Fruit fly (Drosophila melanogaster) whole organism, embryonic: ENCODE results near the gene PIG-C.

Source experiments
- Ada2b ChIP-seq: fragments of 200-800 bp; sonication (Bioruptor generic); IDR thresholded peaks from 2 replicates; pipeline ENCODE4 v1.3.6; 2022; ENCODE audit warnings: missing biosample characterization, missing genetic modification characterization
- CG12769 ChIP-seq: fragments of 200-800 bp; sonication (Bioruptor generic); optimal IDR thresholded peaks from 2 replicates; lab custom pipeline; 2019; ENCODE audit warnings: missing biosample characterization, mild to moderate bottlenecking, missing genetic modification characterization, moderate library complexity
- CG14860 ChIP-seq: fragments of 200-800 bp; sonication (Bioruptor generic); IDR thresholded peaks from 3 replicates; pipeline ENCODE4 v1.3.6; 2022; ENCODE audit warnings: missing biosample characterization, missing genetic modification characterization; ENCODE audit not compliant: partially characterized antibody
- CG1603 ChIP-seq: fragments of 200-800 bp; sonication (Bioruptor generic); optimal IDR thresholded peaks from 2 replicates; lab custom pipeline; 2019; ENCODE audit warnings: missing biosample characterization, mild to moderate bottlenecking, missing genetic modification characterization, moderate library complexity
- CG16813 ChIP-seq: fragments of 200-800 bp; sonication (Bioruptor generic); IDR thresholded peaks from 3 replicates; pipeline ENCODE4 v1.3.6; 2022; ENCODE audit warnings: missing biosample characterization, missing genetic modification characterization; ENCODE audit not compliant: partially characterized antibody
- CG2116 ChIP-seq: fragments of 200-800 bp; sonication (Bioruptor generic); optimal IDR thresholded peaks from 3 replicates; lab custom pipeline; 2018; ENCODE audit warnings: missing biosample characterization, mild to moderate bottlenecking, missing genetic modification characterization
- CG2129 ChIP-seq: fragments of 200-800 bp; sonication (Bioruptor generic); IDR thresholded peaks from 2 replicates; pipeline ENCODE4 v1.3.6; 2022; ENCODE audit warnings: missing biosample characterization, missing genetic modification characterization; ENCODE audit not compliant: partially characterized antibody
- CG34224 ChIP-seq: fragments of 200-800 bp; sonication (Bioruptor generic); IDR thresholded peaks from 3 replicates; pipeline ENCODE4 v1.3.6; 2022; ENCODE audit warnings: missing biosample characterization, missing genetic modification characterization; ENCODE audit not compliant: partially characterized antibody
- CG34376 ChIP-seq: fragments of 200-800 bp; sonication (Bioruptor generic); optimal IDR thresholded peaks from 2 replicates; lab custom pipeline; 2018; ENCODE audit warnings: missing biosample characterization, mild to moderate bottlenecking, missing genetic modification characterization
- CG4424 ChIP-seq: fragments of 200-800 bp; sonication (Bioruptor generic); optimal IDR thresholded peaks from 3 replicates; lab custom pipeline; 2016; ENCODE audit warnings: missing biosample characterization, missing genetic modification characterization
- CG7786 ChIP-seq: fragments of 200-800 bp; sonication (Bioruptor generic); optimal IDR thresholded peaks from 2 replicates; lab custom pipeline; 2016; ENCODE audit warnings: missing biosample characterization, missing genetic modification characterization
- CG8089 ChIP-seq: fragments of 200-800 bp; sonication (Bioruptor generic); optimal IDR thresholded peaks from 3 replicates; lab custom pipeline; 2016; ENCODE audit warnings: missing biosample characterization, missing genetic modification characterization
- D19A ChIP-seq: fragments of 200-800 bp; optimal IDR thresholded peaks from 3 replicates; lab custom pipeline; 2019; ENCODE audit warnings: missing biosample characterization, mild to moderate bottlenecking, missing genetic modification characterization, moderate library complexity
- Dll ChIP-seq: fragments of 200-800 bp; sonication (Bioruptor generic); IDR thresholded peaks from 4 replicates; pipeline ENCODE4 v1.3.6; 2022; ENCODE audit warnings: missing biosample characterization, missing genetic modification characterization; ENCODE audit not compliant: partially characterized antibody
- Dref ChIP-seq: fragments of 200-800 bp; sonication (Bioruptor generic); IDR thresholded peaks from 2 replicates; pipeline ENCODE4 v1.3.6; 2022; ENCODE audit warnings: missing biosample characterization, missing genetic modification characterization
- Fer3 ChIP-seq: fragments of 200-800 bp; sonication (Bioruptor generic); optimal IDR thresholded peaks from 2 replicates; lab custom pipeline; 2018; ENCODE audit warnings: missing biosample characterization, mild to moderate bottlenecking, missing genetic modification characterization, moderate library complexity
- Mad ChIP-seq: fragments of 200-800 bp; sonication (Bioruptor generic); optimal IDR thresholded peaks from 2 replicates; lab custom pipeline; 2016; ENCODE audit warnings: missing biosample characterization, missing genetic modification characterization
- Meics ChIP-seq: fragments of 200-800 bp; sonication (Bioruptor generic); optimal IDR thresholded peaks from 2 replicates; lab custom pipeline; 2017; ENCODE audit warnings: missing biosample characterization, mild to moderate bottlenecking, missing genetic modification characterization
- Scr ChIP-seq: fragments of 200-800 bp; sonication (Bioruptor generic); IDR thresholded peaks from 2 replicates; pipeline ENCODE4 v1.3.6; 2022; ENCODE audit warnings: missing biosample characterization, missing genetic modification characterization; ENCODE audit not compliant: partially characterized antibody
- Sox100B ChIP-seq: fragments of 200-800 bp; sonication (Bioruptor generic); optimal IDR thresholded peaks from 3 replicates; lab custom pipeline; 2018; ENCODE audit warnings: missing biosample characterization, mild to moderate bottlenecking, missing genetic modification characterization
- ara ChIP-seq: fragments of 200-800 bp; sonication (Bioruptor generic); IDR thresholded peaks from 2 replicates; pipeline ENCODE4 v1.3.6; 2022; ENCODE audit warnings: missing biosample characterization, missing genetic modification characterization
- bbx ChIP-seq: fragments of 200-800 bp; sonication (Bioruptor generic); IDR thresholded peaks from 2 replicates; pipeline ENCODE4 v1.3.6; 2022; ENCODE audit warnings: missing biosample characterization, missing genetic modification characterization; ENCODE audit not compliant: partially characterized antibody
- btn ChIP-seq: fragments of 200-800 bp; sonication (Bioruptor generic); optimal IDR thresholded peaks from 2 replicates; lab custom pipeline; 2016; ENCODE audit warnings: missing biosample characterization, missing genetic modification characterization
- cg ChIP-seq: fragments of 200-800 bp; sonication (Bioruptor generic); optimal IDR thresholded peaks from 3 replicates; lab custom pipeline; 2019; ENCODE audit warnings: missing biosample characterization, mild to moderate bottlenecking, missing genetic modification characterization, moderate library complexity
- chinmo ChIP-seq: fragments of 200-800 bp; sonication (Bioruptor generic); IDR thresholded peaks from 4 replicates; pipeline ENCODE4 v1.3.6; 2022; ENCODE audit warnings: missing biosample characterization, missing genetic modification characterization; ENCODE audit not compliant: partially characterized antibody
- croc ChIP-seq: fragments of 200-800 bp; sonication (Bioruptor generic); conservative IDR thresholded peaks from 3 replicates; pipeline ENCODE4 v1.3.6; 2022; ENCODE audit warnings: missing biosample characterization, missing genetic modification characterization
- crol ChIP-seq: fragments of 200-800 bp; sonication (Bioruptor generic); IDR thresholded peaks from 2 replicates; pipeline ENCODE4 v1.3.6; 2022; ENCODE audit warnings: missing biosample characterization, missing genetic modification characterization
- disco-r ChIP-seq: fragments of 200-800 bp; sonication (Bioruptor generic); optimal IDR thresholded peaks from 2 replicates; lab custom pipeline; 2016; ENCODE audit warnings: missing biosample characterization, missing genetic modification characterization
- dmrt11E ChIP-seq: fragments of 200-800 bp; sonication (Bioruptor generic); optimal IDR thresholded peaks from 3 replicates; lab custom pipeline; 2018; ENCODE audit warnings: missing biosample characterization, mild to moderate bottlenecking, missing genetic modification characterization, moderate library complexity
- gfzf ChIP-seq: fragments of 200-800 bp; sonication (Bioruptor generic); optimal IDR thresholded peaks from 2 replicates; lab custom pipeline; 2016; ENCODE audit warnings: missing biosample characterization, mild to moderate bottlenecking, missing genetic modification characterization, moderate library complexity
- hb ChIP-seq: fragments of 200-800 bp; sonication (Bioruptor generic); IDR thresholded peaks from 3 replicates; pipeline ENCODE4 v1.3.6; 2022; ENCODE audit warnings: missing biosample characterization, missing genetic modification characterization; ENCODE audit not compliant: partially characterized antibody
- hbn ChIP-seq: fragments of 200-800 bp; sonication (Bioruptor generic); IDR thresholded peaks from 2 replicates; pipeline ENCODE4 v1.3.6; 2022; ENCODE audit warnings: missing biosample characterization, missing genetic modification characterization; ENCODE audit not compliant: partially characterized antibody
- inv ChIP-seq: fragments of 200-800 bp; sonication (Bioruptor generic); IDR thresholded peaks from 2 replicates; pipeline ENCODE4 v1.3.6; 2022; ENCODE audit warnings: missing biosample characterization, missing genetic modification characterization; ENCODE audit not compliant: partially characterized antibody
- knrl ChIP-seq: fragments of 200-800 bp; sonication (Bioruptor generic); IDR thresholded peaks from 3 replicates; pipeline ENCODE4 v1.3.6; 2022; ENCODE audit warnings: missing biosample characterization, missing genetic modification characterization; ENCODE audit not compliant: partially characterized antibody
- lov ChIP-seq, 2 experiments: fragments of 200-800 bp in 1 of 2; fragments of >200 bp in 1 of 2; sonication (Bioruptor generic) in 1 of 2; IDR thresholded peaks in 1 of 2; optimal IDR thresholded peaks in 1 of 2; 2 replicates in 1 of 2; 3 replicates in 1 of 2; pipeline versions ENCODE4 v1.3.6 to Lab custom; 2017 to 2022; ENCODE audit warnings: missing biosample characterization in 1 of 2, missing genetic modification characterization in 1 of 2
- mirr ChIP-seq: fragments of 200-800 bp; sonication (Bioruptor generic); optimal IDR thresholded peaks from 3 replicates; lab custom pipeline; 2018; ENCODE audit warnings: missing biosample characterization, mild to moderate bottlenecking, missing genetic modification characterization
- nerfin-1 ChIP-seq: fragments of 200-800 bp; sonication (Bioruptor generic); optimal IDR thresholded peaks from 3 replicates; lab custom pipeline; 2019; ENCODE audit warnings: missing biosample characterization, mild to moderate bottlenecking, missing genetic modification characterization, moderate library complexity
- pum ChIP-seq: fragments of 200-800 bp; sonication (Bioruptor generic); optimal IDR thresholded peaks from 2 replicates; lab custom pipeline; 2016; ENCODE audit warnings: missing biosample characterization, missing genetic modification characterization
- rib ChIP-seq: fragments of 200-800 bp; sonication (Bioruptor generic); IDR thresholded peaks from 2 replicates; pipeline ENCODE4 v1.3.6; 2022; ENCODE audit warnings: missing biosample characterization, missing genetic modification characterization
- row ChIP-seq: fragments of 200-800 bp; sonication (Bioruptor generic); IDR thresholded peaks from 3 replicates; pipeline ENCODE4 v1.3.6; 2022; ENCODE audit warnings: missing biosample characterization, missing genetic modification characterization
- sqz ChIP-seq: fragments of 200-800 bp; sonication (Bioruptor generic); optimal IDR thresholded peaks from 3 replicates; lab custom pipeline; 2018; ENCODE audit warnings: missing biosample characterization, mild to moderate bottlenecking, missing genetic modification characterization
- trem ChIP-seq: fragments of 200-800 bp; optimal IDR thresholded peaks from 3 replicates; lab custom pipeline; 2019; ENCODE audit warnings: missing biosample characterization, mild to moderate bottlenecking, missing genetic modification characterization, moderate library complexity
- ttk ChIP-seq: fragments of 200-800 bp; sonication (Bioruptor generic); IDR thresholded peaks from 2 replicates; pipeline ENCODE4 v2.1.2; 2022; ENCODE audit warnings: missing biosample characterization, missing genetic modification characterization
- wek ChIP-seq: fragments of 200-800 bp; sonication (Bioruptor generic); optimal IDR thresholded peaks from 3 replicates; lab custom pipeline; 2018; ENCODE audit warnings: missing biosample characterization, mild to moderate bottlenecking, missing genetic modification characterization, moderate library complexity
- z ChIP-seq: fragments of 200-800 bp; sonication (Bioruptor generic); IDR thresholded peaks from 3 replicates; pipeline ENCODE4 v1.3.6; 2022; ENCODE audit warnings: missing biosample characterization, missing genetic modification characterization
- zen2 ChIP-seq: fragments of 200-800 bp; sonication (Bioruptor generic); IDR thresholded peaks from 3 replicates; pipeline ENCODE4 v1.3.6; 2022; ENCODE audit warnings: missing biosample characterization, missing genetic modification characterization; ENCODE audit not compliant: partially characterized antibody

PIG-C gene

dm6 chr3L:3303534-3304459 is 15.2 kb downstream of the PIG-C start, which contains the start of gene ZnT63C (continued):
- no peak for TF ChIP-seq lov (optimal IDR thresholded peaks at IDR 0.05; lab: Kevin White, UChicago)
- TF ChIP-seq lov (GFP tag; IDR thresholded peaks at IDR 0.05; lab: Robert Waterston, UW), result no peak
- TF ChIP-seq inv (GFP tag; lab: Robert Waterston, UW), result peak; percentile 41
- peak; percentile 8 for TF ChIP-seq Meics (GFP tag; lab: Kevin White, UChicago)
- TF ChIP-seq btn, result no peak
- TF ChIP-seq CG4424 (GFP tag; lab: Kevin White, UChicago), result no peak
- TF ChIP-seq knrl (GFP tag; lab: Robert Waterston, UW), result peak; percentile 67
- peak; percentile 28; the same call in 1 of the 2 replicates for TF ChIP-seq ara (GFP tag; lab: Robert Waterston, UW)
- no peak for TF ChIP-seq sqz (GFP tag; lab: Kevin White, UChicago)
- TF ChIP-seq rib, result 0 out of 2 replicates have a peak, but pooled peaks have one; percentile 16
- TF ChIP-seq CG16813 (GFP tag; lab: Robert Waterston, UW), result peak; percentile 83
- no peak for TF ChIP-seq croc (GFP tag; lab: Robert Waterston, UW)
- TF ChIP-seq z, result no peak
- TF ChIP-seq cg (GFP tag; lab: Kevin White, UChicago), result peak; percentile 83
- TF ChIP-seq CG2129, result 0 out of 2 replicates have a peak, but pooled peaks have one; percentile 25
- no peak for TF ChIP-seq disco-r (GFP tag; lab: Kevin White, UChicago)
- TF ChIP-seq ttk (GFP tag; lab: Robert Waterston, UW), result peak; percentile 22; the same call in 1 of the 2 replicates
- peak; percentile 88 for TF ChIP-seq CG14860 (GFP tag; lab: Robert Waterston, UW)
- peak; percentile 33; the same call in 2 of the 3 replicates for TF ChIP-seq row (GFP tag; lab: Robert Waterston, UW)
- TF ChIP-seq crol (GFP tag; lab: Robert Waterston, UW), result peak; percentile 89
- peak; percentile 14 for TF ChIP-seq Mad (GFP tag; lab: Kevin White, UChicago)
- no peak for TF ChIP-seq dmrt11E
- TF ChIP-seq CG34376 (GFP tag; lab: Kevin White, UChicago), result peak; percentile 36
- peak; percentile 63 for TF ChIP-seq CG1603 (tag; lab: Kevin White, UChicago)
- TF ChIP-seq Fer3 (tag; lab: Kevin White, UChicago), result no peak
- TF ChIP-seq Sox100B, result no peak
- TF ChIP-seq hb (GFP tag; lab: Robert Waterston, UW), result peak; percentile 79
- no peak for TF ChIP-seq Ada2b (GFP tag; lab: Robert Waterston, UW)
- peak; percentile 84 for TF ChIP-seq Dref (GFP tag; lab: Robert Waterston, UW)
- peak; percentile 27 for TF ChIP-seq mirr
- peak; percentile 54 for TF ChIP-seq CG12769 (tag; lab: Kevin White, UChicago)
- no peak for TF ChIP-seq CG8089 (GFP tag; lab: Kevin White, UChicago)
- TF ChIP-seq CG7786 (GFP tag; lab: Kevin White, UChicago), result no peak
- peak; percentile 86 for TF ChIP-seq CG34224
- peak; percentile 70 for TF ChIP-seq hbn (GFP tag; lab: Robert Waterston, UW)
- TF ChIP-seq CG2116 (GFP tag; lab: Kevin White, UChicago), result peak; percentile 90
- TF ChIP-seq wek (GFP tag; lab: Kevin White, UChicago), result peak; percentile 6
- peak; percentile 49 for TF ChIP-seq trem
- peak; percentile 79 for TF ChIP-seq Scr
- TF ChIP-seq zen2 (GFP tag; lab: Robert Waterston, UW), result peak; percentile 82
- peak; percentile 6 for TF ChIP-seq D19A
- TF ChIP-seq nerfin-1 (tag; lab: Kevin White, UChicago), result peak; percentile 99
- no peak for TF ChIP-seq pum (GFP tag; lab: Kevin White, UChicago)
- TF ChIP-seq bbx (GFP tag; lab: Robert Waterston, UW), result peak; percentile 93
- peak; percentile 85 for TF ChIP-seq gfzf (GFP tag; lab: Kevin White, UChicago)
- TF ChIP-seq Dll (GFP tag; lab: Robert Waterston, UW), result peak; percentile 82
- TF ChIP-seq chinmo (GFP tag; lab: Robert Waterston, UW), result peak; percentile 89
